Fruit fly (Drosophila melanogaster) whole organism, embryonic: ENCODE data around the gene CG14452.
A peak's percentile ranks its signal among the peaks of the same experiment; 100 is the strongest.

ENCODE experiments used
- Blimp-1 ChIP-seq: fragments of 200-800 bp; sonication (Bioruptor generic); optimal IDR thresholded peaks from 3 replicates; lab custom pipeline; 2018; ENCODE audit warnings: missing biosample characterization, missing genetic modification characterization, mild to moderate bottlenecking, moderate library complexity, missing genetic modification reagents
- CG10147 ChIP-seq: fragments of 200-800 bp; sonication (Bioruptor generic); optimal IDR thresholded peaks from 2 replicates; lab custom pipeline; 2019; ENCODE audit warnings: missing biosample characterization, mild to moderate bottlenecking, missing genetic modification characterization, moderate library complexity
- CG11456 ChIP-seq: fragments of 200-800 bp; sonication (Bioruptor generic); IDR thresholded peaks from 3 replicates; pipeline ENCODE4 v1.3.6; 2022; ENCODE audit warnings: missing biosample characterization, missing genetic modification characterization
- CG11504 ChIP-seq: fragments of 200-800 bp; sonication (Bioruptor generic); optimal IDR thresholded peaks from 3 replicates; lab custom pipeline; 2019; ENCODE audit warnings: missing biosample characterization, mild to moderate bottlenecking, missing genetic modification characterization, moderate library complexity
- CG11695 ChIP-seq: fragments of 200-800 bp; sonication (Bioruptor generic); IDR thresholded peaks from 3 replicates; pipeline ENCODE4 v1.3.6; 2022; ENCODE audit warnings: missing biosample characterization, missing genetic modification characterization
- CG13624 ChIP-seq: fragments of 200-800 bp; sonication (Bioruptor generic); optimal IDR thresholded peaks from 2 replicates; lab custom pipeline; 2016; ENCODE audit warnings: missing biosample characterization, missing genetic modification characterization
- CG15269 ChIP-seq: fragments of 200-800 bp; sonication (Bioruptor generic); optimal IDR thresholded peaks from 2 replicates; lab custom pipeline; 2018; ENCODE audit warnings: missing biosample characterization, mild to moderate bottlenecking, missing genetic modification characterization, moderate library complexity
- CG1647 ChIP-seq: fragments of 200-800 bp; sonication (Bioruptor generic); optimal IDR thresholded peaks from 3 replicates; lab custom pipeline; 2016; ENCODE audit warnings: missing biosample characterization, missing genetic modification characterization
- CG17612 ChIP-seq: fragments of 200-800 bp; sonication (Bioruptor generic); IDR thresholded peaks from 2 replicates; pipeline ENCODE4 v1.3.6; 2022; ENCODE audit warnings: missing biosample characterization, missing genetic modification characterization
- CG2129 ChIP-seq: fragments of 200-800 bp; sonication (Bioruptor generic); IDR thresholded peaks from 2 replicates; pipeline ENCODE4 v1.3.6; 2022; ENCODE audit warnings: missing biosample characterization, missing genetic modification characterization; ENCODE audit not compliant: partially characterized antibody
- CG2678 ChIP-seq: fragments of 200-800 bp; sonication (Bioruptor generic); optimal IDR thresholded peaks from 3 replicates; lab custom pipeline; 2019; ENCODE audit warnings: missing biosample characterization, mild to moderate bottlenecking, missing genetic modification characterization, moderate library complexity
- CG30431 ChIP-seq: fragments of 200-800 bp; sonication (Bioruptor generic); optimal IDR thresholded peaks from 2 replicates; lab custom pipeline; 2017; ENCODE audit warnings: missing biosample characterization, missing genetic modification characterization
- CG31388 ChIP-seq: fragments of 200-800 bp; sonication (Bioruptor generic); optimal IDR thresholded peaks from 2 replicates; lab custom pipeline; 2016; ENCODE audit warnings: missing biosample characterization, missing genetic modification characterization
- CG33213 ChIP-seq: fragments of 200-800 bp; sonication (Bioruptor generic); optimal IDR thresholded peaks from 3 replicates; lab custom pipeline; 2016; ENCODE audit warnings: missing biosample characterization, missing genetic modification characterization
- CG3838 ChIP-seq: fragments of 200-800 bp; sonication (Bioruptor generic); optimal IDR thresholded peaks from 3 replicates; lab custom pipeline; 2016; ENCODE audit warnings: missing biosample characterization, missing genetic modification characterization
- CG4617 ChIP-seq: fragments of 200-800 bp; sonication (Bioruptor generic); optimal IDR thresholded peaks from 3 replicates; lab custom pipeline; 2016; ENCODE audit warnings: missing biosample characterization, missing genetic modification characterization, borderline replicate concordance
- CG4854 ChIP-seq: fragments of 200-800 bp; sonication (Bioruptor generic); optimal IDR thresholded peaks from 2 replicates; lab custom pipeline; 2016; ENCODE audit warnings: missing biosample characterization, missing genetic modification characterization, inconsistent platforms
- CG6254 ChIP-seq: fragments of 200-800 bp; sonication (Bioruptor generic); optimal IDR thresholded peaks from 3 replicates; lab custom pipeline; 2017; ENCODE audit warnings: mild to moderate bottlenecking, missing biosample characterization, missing genetic modification reagents, missing genetic modification characterization
- CG6654 ChIP-seq: fragments of 200-800 bp; sonication (Bioruptor generic); optimal IDR thresholded peaks from 2 replicates; lab custom pipeline; 2017; ENCODE audit warnings: missing biosample characterization, mild to moderate bottlenecking, missing genetic modification characterization
- CG7271 ChIP-seq: fragments of 200-800 bp; sonication (Bioruptor generic); optimal IDR thresholded peaks from 2 replicates; lab custom pipeline; 2018; ENCODE audit warnings: missing biosample characterization, mild to moderate bottlenecking, missing genetic modification characterization, moderate library complexity
- CG7786 ChIP-seq: fragments of 200-800 bp; sonication (Bioruptor generic); optimal IDR thresholded peaks from 2 replicates; lab custom pipeline; 2016; ENCODE audit warnings: missing biosample characterization, missing genetic modification characterization
- CG8359 ChIP-seq: fragments of 200-800 bp; sonication (Bioruptor generic); optimal IDR thresholded peaks from 2 replicates; lab custom pipeline; 2017; ENCODE audit warnings: missing biosample characterization, mild to moderate bottlenecking, missing genetic modification characterization, borderline replicate concordance
- CG8478 ChIP-seq: fragments of >200 bp; optimal IDR thresholded peaks from 2 replicates; lab custom pipeline; 2018
- CG8765 ChIP-seq: fragments of 200-800 bp; sonication (Bioruptor generic); IDR thresholded peaks from 2 replicates; pipeline ENCODE4 v1.3.6; 2022; ENCODE audit warnings: missing biosample characterization, missing genetic modification characterization
- Camta ChIP-seq: fragments of 200-800 bp; sonication (Bioruptor generic); optimal IDR thresholded peaks from 2 replicates; lab custom pipeline; 2016; ENCODE audit warnings: missing biosample characterization, missing genetic modification characterization
- Drgx ChIP-seq: fragments of 200-800 bp; sonication (Bioruptor generic); IDR thresholded peaks from 2 replicates; pipeline ENCODE4 v1.3.6; 2022; ENCODE audit warnings: missing biosample characterization, missing genetic modification characterization
- E2f1 ChIP-seq: fragments of 200-800 bp; sonication (Bioruptor generic); IDR thresholded peaks from 2 replicates; pipeline ENCODE4 v1.3.6; 2022; ENCODE audit warnings: missing biosample characterization, missing genetic modification characterization
- Jarid2 ChIP-seq: fragments of 200-800 bp; sonication (Bioruptor generic); optimal IDR thresholded peaks from 3 replicates; lab custom pipeline; 2017; ENCODE audit warnings: mild to moderate bottlenecking, missing biosample characterization, missing genetic modification reagents, missing genetic modification characterization
- Kr ChIP-seq: fragments of 200-800 bp; sonication (Bioruptor generic); optimal IDR thresholded peaks from 2 replicates; lab custom pipeline; 2017; ENCODE audit warnings: missing biosample characterization, mild to moderate bottlenecking, missing genetic modification characterization
- Med ChIP-seq: fragments of 200-800 bp; sonication (Bioruptor generic); peaks from one replicate; lab custom pipeline; 2016; ENCODE audit warnings: missing biosample characterization, missing genetic modification characterization, mild to moderate bottlenecking, inconsistent platforms, moderate library complexity
- Meics ChIP-seq: fragments of 200-800 bp; sonication (Bioruptor generic); optimal IDR thresholded peaks from 2 replicates; lab custom pipeline; 2017; ENCODE audit warnings: missing biosample characterization, mild to moderate bottlenecking, missing genetic modification characterization
- Mrtf ChIP-seq: fragments of 200-800 bp; sonication (Bioruptor generic); IDR thresholded peaks from 3 replicates; pipeline ENCODE4 v1.3.6; 2022; ENCODE audit warnings: missing biosample characterization, missing genetic modification characterization
- Neu2 ChIP-seq: fragments of 200-800 bp; sonication (Bioruptor generic); optimal IDR thresholded peaks from 3 replicates; lab custom pipeline; 2016; ENCODE audit warnings: missing biosample characterization, missing genetic modification characterization, borderline replicate concordance
- Nf-YC ChIP-seq: fragments of 200-800 bp; optimal IDR thresholded peaks from 3 replicates; lab custom pipeline; 2019; ENCODE audit warnings: missing biosample characterization, mild to moderate bottlenecking, missing genetic modification characterization, moderate library complexity
- Optix ChIP-seq: fragments of 200-800 bp; sonication (Bioruptor generic); IDR thresholded peaks from 3 replicates; pipeline ENCODE4 v1.3.6; 2022; ENCODE audit warnings: missing biosample characterization, missing genetic modification characterization
- PHDP ChIP-seq: fragments of 200-800 bp; sonication (Bioruptor generic); optimal IDR thresholded peaks from 3 replicates; lab custom pipeline; 2018; ENCODE audit warnings: missing biosample characterization, mild to moderate bottlenecking, missing genetic modification characterization, moderate library complexity
- Sry-β ChIP-seq: fragments of 200-800 bp; sonication (Bioruptor generic); optimal IDR thresholded peaks from 2 replicates; lab custom pipeline; 2018; ENCODE audit warnings: missing biosample characterization, mild to moderate bottlenecking, missing genetic modification characterization, moderate library complexity
- ac ChIP-seq: fragments of 200-800 bp; sonication (Bioruptor generic); optimal IDR thresholded peaks from 3 replicates; lab custom pipeline; 2017; ENCODE audit warnings: missing biosample characterization, mild to moderate bottlenecking, missing genetic modification characterization
- ap ChIP-seq: fragments of 200-800 bp; sonication (Bioruptor generic); IDR thresholded peaks from 2 replicates; pipeline ENCODE4 v1.3.6; 2022; ENCODE audit warnings: missing biosample characterization, missing genetic modification characterization
- disco-r ChIP-seq: fragments of 200-800 bp; sonication (Bioruptor generic); optimal IDR thresholded peaks from 2 replicates; lab custom pipeline; 2016; ENCODE audit warnings: missing biosample characterization, missing genetic modification characterization
- dm ChIP-seq: fragments of 200-800 bp; sonication (Bioruptor generic); optimal IDR thresholded peaks from 3 replicates; lab custom pipeline; 2016; ENCODE audit warnings: missing biosample characterization, missing genetic modification characterization
- ind ChIP-seq: fragments of 200-800 bp; sonication (Bioruptor generic); optimal IDR thresholded peaks from 3 replicates; lab custom pipeline; 2016; ENCODE audit warnings: missing biosample characterization, missing genetic modification characterization
- klu ChIP-seq: fragments of 200-800 bp; sonication (Bioruptor generic); IDR thresholded peaks from 2 replicates; pipeline ENCODE4 v1.3.6; 2022; ENCODE audit warnings: missing biosample characterization, missing genetic modification characterization
- lilli ChIP-seq: fragments of 200-800 bp; sonication (Bioruptor generic); optimal IDR thresholded peaks from 3 replicates; lab custom pipeline; 2016; ENCODE audit warnings: missing biosample characterization, missing genetic modification characterization
- nmo ChIP-seq: fragments of 200-800 bp; sonication (Bioruptor generic); optimal IDR thresholded peaks from 2 replicates; lab custom pipeline; 2018; ENCODE audit warnings: missing biosample characterization, mild to moderate bottlenecking, missing genetic modification characterization, moderate library complexity
- pita ChIP-seq: fragments of 200-800 bp; sonication (Bioruptor generic); optimal IDR thresholded peaks from 2 replicates; lab custom pipeline; 2017; ENCODE audit warnings: missing biosample characterization, mild to moderate bottlenecking, missing genetic modification characterization
- salm ChIP-seq: fragments of 200-800 bp; sonication (Bioruptor generic); optimal IDR thresholded peaks from 2 replicates; lab custom pipeline; 2018; ENCODE audit warnings: missing biosample characterization, mild to moderate bottlenecking, missing genetic modification characterization
- slbo ChIP-seq: fragments of 200-800 bp; sonication (Bioruptor generic); IDR thresholded peaks from 2 replicates; pipeline ENCODE4 v1.3.6; 2022; ENCODE audit warnings: missing biosample characterization, missing genetic modification characterization
- toy ChIP-seq: fragments of 200-800 bp; sonication (Bioruptor generic); IDR thresholded peaks from 2 replicates; pipeline ENCODE4 v1.3.6; 2022; ENCODE audit warnings: missing biosample characterization, missing genetic modification characterization
- trh ChIP-seq: fragments of 200-800 bp; sonication (Bioruptor generic); optimal IDR thresholded peaks from 2 replicates; lab custom pipeline; 2016; ENCODE audit warnings: missing biosample characterization, missing genetic modification characterization
- tup ChIP-seq: fragments of 200-800 bp; sonication (Bioruptor generic); optimal IDR thresholded peaks from 2 replicates; lab custom pipeline; 2016; ENCODE audit warnings: missing biosample characterization, mild to moderate bottlenecking, missing genetic modification characterization, moderate library complexity
- yki ChIP-seq: fragments of >200 bp; optimal IDR thresholded peaks from 3 replicates; lab custom pipeline; 2018

Gene CG14452

DNA sequence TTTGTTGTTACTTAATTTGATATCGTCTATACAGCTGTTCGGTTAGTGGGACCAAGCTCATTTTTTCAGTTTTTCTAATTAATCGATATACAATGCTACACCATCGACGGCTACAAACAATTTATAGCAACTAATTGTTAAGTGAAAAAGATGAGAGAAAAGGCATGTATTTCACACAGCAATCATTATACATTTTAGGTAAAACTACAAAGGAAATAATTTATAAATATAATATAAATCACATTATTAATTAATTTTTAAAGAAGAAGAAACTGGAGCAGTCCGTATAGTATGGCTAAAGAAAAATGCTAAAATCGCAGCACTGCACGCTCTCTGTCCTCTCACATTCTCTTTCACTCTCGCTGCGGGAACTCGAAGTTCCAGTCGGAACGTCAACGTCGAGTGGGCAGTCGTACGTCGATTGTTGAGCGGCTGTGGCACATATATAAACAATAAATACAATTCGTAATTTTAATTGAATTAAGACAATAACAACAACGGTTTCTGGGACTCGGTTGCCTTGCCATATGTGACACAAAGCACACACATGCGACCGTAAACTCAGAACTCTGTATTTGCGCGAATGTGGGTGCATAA, 32.1 kb downstream of the CG14452 start, which contains the start of the genes CG14450 and CG11367 (continued):
- TF ChIP-seq CG2678 (tag; lab: Kevin White, UChicago) (peak; percentile 6), PHDP (tag; lab: Kevin White, UChicago) (peak; percentile 36), CG11695 (GFP tag; lab: Robert Waterston, UW) (no peak), CG11504 (tag; lab: Kevin White, UChicago) (no peak), E2f1 (GFP tag; lab: Robert Waterston, UW) (no peak), CG4854 (GFP tag; lab: Kevin White, UChicago) (no peak), Drgx (no peak), lilli (GFP tag; lab: Kevin White, UChicago) (no peak), Kr (no peak), CG3838 (GFP tag; lab: Kevin White, UChicago) (peak; percentile 12), CG7271 (tag; lab: Kevin White, UChicago) (no peak), salm (peak; percentile 39), dm (GFP tag; lab: Kevin White, UChicago) (no peak), ac (GFP tag; lab: Kevin White, UChicago) (no peak), Meics (peak; percentile 18), trh (GFP tag; lab: Kevin White, UChicago) (no peak), slbo (GFP tag; lab: Robert Waterston, UW) (no peak), CG6654 (GFP tag; lab: Kevin White, UChicago) (no peak), pita (GFP tag; lab: Kevin White, UChicago) (no peak), CG8359 (GFP tag; lab: Kevin White, UChicago) (no peak), CG30431 (GFP tag; lab: Kevin White, UChicago) (no peak), klu (GFP tag; lab: Robert Waterston, UW) (no peak), CG8765 (no peak), ind (GFP tag; lab: Kevin White, UChicago) (no peak), Mrtf (GFP tag; lab: Robert Waterston, UW) (no peak), Nf-YC (tag; lab: Kevin White, UChicago) (peak; percentile 69), Med (peak; percentile 81), CG15269 (tag; lab: Kevin White, UChicago) (no peak), CG7786 (GFP tag; lab: Kevin White, UChicago) (no peak), CG13624 (GFP tag; lab: Kevin White, UChicago) (no peak), CG33213 (GFP tag; lab: Kevin White, UChicago) (no peak), yki (lab: Kevin White, UChicago) (peak; percentile 7), CG31388 (GFP tag; lab: Kevin White, UChicago) (no peak), Jarid2 (GFP tag; lab: Kevin White, UChicago) (peak; percentile 91), Camta (GFP tag; lab: Kevin White, UChicago) (peak; percentile 9), CG11456 (GFP tag; lab: Robert Waterston, UW) (no peak), nmo (GFP tag; lab: Kevin White, UChicago) (peak; percentile 65), CG6254 (GFP tag; lab: Kevin White, UChicago) (no peak), disco-r (GFP tag; lab: Kevin White, UChicago) (no peak), CG1647 (GFP tag; lab: Kevin White, UChicago) (no peak), CG10147 (GFP tag; lab: Kevin White, UChicago) (peak; percentile 43), CG8478 (lab: Kevin White, UChicago) (no peak), Neu2 (no peak), ap (GFP tag; lab: Robert Waterston, UW) (no peak), Blimp-1 (GFP tag; lab: Kevin White, UChicago) (peak; percentile 78), CG17612 (GFP tag; lab: Robert Waterston, UW) (no peak), CG4617 (GFP tag; lab: Kevin White, UChicago) (no peak), CG2129 (GFP tag; lab: Robert Waterston, UW) (0 out of 2 replicates have a peak, but pooled peaks have one; percentile 33), tup (GFP tag; lab: Kevin White, UChicago) (no peak), toy (GFP tag; lab: Robert Waterston, UW) (no peak), Optix (no peak), Sry-β (GFP tag; lab: Kevin White, UChicago) (peak; percentile 98)
